Fruit fly (Drosophila melanogaster) whole organism, embryonic: ENCODE data around the gene AsnRS.

Experiments
- B-H1 ChIP-seq: fragments of 200-800 bp; sonication (Bioruptor generic); IDR thresholded peaks from 3 replicates; pipeline ENCODE4 v1.3.6; 2022; ENCODE audit warnings: missing biosample characterization, missing genetic modification characterization
- BEAF-32 ChIP-seq: fragments of 200-800 bp; sonication (Bioruptor generic); optimal IDR thresholded peaks from 3 replicates; lab custom pipeline; 2017; ENCODE audit warnings: missing biosample characterization, missing genetic modification characterization, mild to moderate bottlenecking, moderate library complexity, missing genetic modification reagents
- CG1024 ChIP-seq: fragments of 200-800 bp; sonication (Bioruptor generic); IDR thresholded peaks from 2 replicates; pipeline ENCODE4 v1.3.6; 2022; ENCODE audit warnings: missing biosample characterization, missing genetic modification characterization
- CG10267 ChIP-seq: fragments of 200-800 bp; sonication (Bioruptor generic); optimal IDR thresholded peaks from 2 replicates; lab custom pipeline; 2018; ENCODE audit warnings: missing biosample characterization, mild to moderate bottlenecking, missing genetic modification characterization, moderate library complexity
- CG10959 ChIP-seq: fragments of 200-800 bp; sonication (Bioruptor generic); IDR thresholded peaks from 2 replicates; pipeline ENCODE4 v1.3.6; 2022; ENCODE audit warnings: missing biosample characterization, missing genetic modification characterization
- CG10979 ChIP-seq: fragments of 200-800 bp; sonication (Bioruptor generic); optimal IDR thresholded peaks from 2 replicates; lab custom pipeline; 2018; ENCODE audit warnings: missing biosample characterization, mild to moderate bottlenecking, missing genetic modification characterization, moderate library complexity
- CG15479 ChIP-seq: fragments of 200-800 bp; sonication (Bioruptor generic); optimal IDR thresholded peaks from 3 replicates; lab custom pipeline; 2019; ENCODE audit warnings: missing biosample characterization, mild to moderate bottlenecking, missing genetic modification characterization, moderate library complexity
- CG15514 ChIP-seq: fragments of 200-800 bp; sonication (Bioruptor generic); optimal IDR thresholded peaks from 3 replicates; lab custom pipeline; 2017; ENCODE audit warnings: missing biosample characterization, missing genetic modification characterization, mild to moderate bottlenecking, moderate library complexity, missing genetic modification reagents
- CG17612 ChIP-seq: fragments of 200-800 bp; sonication (Bioruptor generic); IDR thresholded peaks from 2 replicates; pipeline ENCODE4 v1.3.6; 2022; ENCODE audit warnings: missing biosample characterization, missing genetic modification characterization
- CG1832 ChIP-seq: fragments of 200-800 bp; sonication (Bioruptor generic); optimal IDR thresholded peaks from 2 replicates; lab custom pipeline; 2017; ENCODE audit warnings: missing biosample characterization, mild to moderate bottlenecking, missing genetic modification characterization, inconsistent platforms
- CG3163 ChIP-seq: fragments of 200-800 bp; sonication (Bioruptor generic); optimal IDR thresholded peaks from 3 replicates; lab custom pipeline; 2016; ENCODE audit warnings: missing biosample characterization, missing genetic modification characterization
- CG34422 ChIP-seq: fragments of 200-800 bp; sonication (Bioruptor generic); IDR thresholded peaks from 3 replicates; pipeline ENCODE4 v1.3.6; 2022; ENCODE audit warnings: missing biosample characterization, missing genetic modification characterization
- CG4854 ChIP-seq: fragments of 200-800 bp; sonication (Bioruptor generic); optimal IDR thresholded peaks from 2 replicates; lab custom pipeline; 2016; ENCODE audit warnings: missing biosample characterization, missing genetic modification characterization, inconsistent platforms
- CG6254 ChIP-seq: fragments of 200-800 bp; sonication (Bioruptor generic); optimal IDR thresholded peaks from 3 replicates; lab custom pipeline; 2017; ENCODE audit warnings: mild to moderate bottlenecking, missing biosample characterization, missing genetic modification reagents, missing genetic modification characterization
- CG7786 ChIP-seq: fragments of 200-800 bp; sonication (Bioruptor generic); optimal IDR thresholded peaks from 2 replicates; lab custom pipeline; 2016; ENCODE audit warnings: missing biosample characterization, missing genetic modification characterization
- CG8478 ChIP-seq: fragments of >200 bp; optimal IDR thresholded peaks from 2 replicates; lab custom pipeline; 2018
- CG8944 ChIP-seq: fragments of 200-800 bp; sonication (Bioruptor generic); optimal IDR thresholded peaks from 3 replicates; lab custom pipeline; 2016; ENCODE audit warnings: missing biosample characterization, missing genetic modification characterization
- CG9876 ChIP-seq: fragments of 200-800 bp; sonication (Bioruptor generic); optimal IDR thresholded peaks from 2 replicates; lab custom pipeline; 2016; ENCODE audit warnings: missing biosample characterization, missing genetic modification characterization
- CrebB ChIP-seq: fragments of 200-800 bp; sonication (Bioruptor generic); optimal IDR thresholded peaks from 3 replicates; lab custom pipeline; 2018; ENCODE audit warnings: missing biosample characterization, mild to moderate bottlenecking, missing genetic modification characterization
- Dek ChIP-seq: fragments of 200-800 bp; sonication (Bioruptor generic); optimal IDR thresholded peaks from 3 replicates; lab custom pipeline; 2019; ENCODE audit warnings: missing biosample characterization, mild to moderate bottlenecking, missing genetic modification characterization, moderate library complexity
- E2f1 ChIP-seq: fragments of 200-800 bp; sonication (Bioruptor generic); IDR thresholded peaks from 2 replicates; pipeline ENCODE4 v1.3.6; 2022; ENCODE audit warnings: missing biosample characterization, missing genetic modification characterization
- ERR ChIP-seq: fragments of 200-800 bp; sonication (Bioruptor generic); optimal IDR thresholded peaks from 2 replicates; lab custom pipeline; 2016; ENCODE audit warnings: missing biosample characterization, missing genetic modification characterization
- Lhr ChIP-seq: fragments of 200-800 bp; sonication (Bioruptor generic); optimal IDR thresholded peaks from 3 replicates; lab custom pipeline; 2017; ENCODE audit warnings: mild to moderate bottlenecking, missing biosample characterization, missing genetic modification reagents, missing genetic modification characterization
- Med ChIP-seq: fragments of 200-800 bp; sonication (Bioruptor generic); peaks from one replicate; lab custom pipeline; 2016; ENCODE audit warnings: missing biosample characterization, missing genetic modification characterization, mild to moderate bottlenecking, inconsistent platforms, moderate library complexity
- Meics ChIP-seq: fragments of 200-800 bp; sonication (Bioruptor generic); optimal IDR thresholded peaks from 2 replicates; lab custom pipeline; 2017; ENCODE audit warnings: missing biosample characterization, mild to moderate bottlenecking, missing genetic modification characterization
- Myb ChIP-seq: fragments of 200-800 bp; sonication (Bioruptor generic); optimal IDR thresholded peaks from 2 replicates; lab custom pipeline; 2016; ENCODE audit warnings: missing biosample characterization, missing genetic modification characterization
- Oaz ChIP-seq: fragments of 200-800 bp; sonication (Bioruptor generic); IDR thresholded peaks from 2 replicates; pipeline ENCODE4 v1.3.6; 2022; ENCODE audit warnings: missing biosample characterization, missing genetic modification characterization
- PHDP ChIP-seq: fragments of 200-800 bp; sonication (Bioruptor generic); optimal IDR thresholded peaks from 3 replicates; lab custom pipeline; 2018; ENCODE audit warnings: missing biosample characterization, mild to moderate bottlenecking, missing genetic modification characterization, moderate library complexity
- Ssrp ChIP-seq: fragments of 200-800 bp; sonication (Bioruptor generic); optimal IDR thresholded peaks from 2 replicates; lab custom pipeline; 2018; ENCODE audit warnings: missing biosample characterization, mild to moderate bottlenecking, missing genetic modification characterization, moderate library complexity
- Trl ChIP-seq, 3 experiments: fragments of >200 bp in 2 of 3; fragments of 200-800 bp in 1 of 3; sonication (Bioruptor generic) in 1 of 3; optimal IDR thresholded peaks; 2 replicates in 1 of 3; 3 replicates in 2 of 3; lab custom pipeline; 2016 to 2017; ENCODE audit warnings: missing biosample characterization in 1 of 3, missing genetic modification characterization in 1 of 3
- Usf ChIP-seq: fragments of 200-800 bp; sonication (Bioruptor generic); optimal IDR thresholded peaks from 2 replicates; lab custom pipeline; 2017; ENCODE audit warnings: missing genotype, missing biosample characterization, missing genetic modification characterization
- YL-1 ChIP-seq: fragments of 200-800 bp; sonication (Bioruptor generic); optimal IDR thresholded peaks from 3 replicates; lab custom pipeline; 2017; ENCODE audit warnings: missing biosample characterization, mild to moderate bottlenecking, missing genetic modification characterization
- al ChIP-seq: fragments of 200-800 bp; sonication (Bioruptor generic); IDR thresholded peaks from 2 replicates; pipeline ENCODE4 v1.3.6; 2022; ENCODE audit warnings: missing biosample characterization, missing genetic modification characterization
- dimm ChIP-seq: fragments of 200-800 bp; sonication (Bioruptor generic); IDR thresholded peaks from 2 replicates; pipeline ENCODE4 v1.3.6; 2022; ENCODE audit warnings: missing biosample characterization, missing genetic modification characterization
- eyg ChIP-seq: fragments of 200-800 bp; sonication (Bioruptor generic); optimal IDR thresholded peaks from 3 replicates; lab custom pipeline; 2016; ENCODE audit warnings: missing biosample characterization, missing genetic modification characterization
- grau ChIP-seq: fragments of 200-800 bp; optimal IDR thresholded peaks from 3 replicates; lab custom pipeline; 2019; ENCODE audit warnings: missing biosample characterization, mild to moderate bottlenecking, missing genetic modification characterization, moderate library complexity
- klu ChIP-seq: fragments of 200-800 bp; sonication (Bioruptor generic); IDR thresholded peaks from 2 replicates; pipeline ENCODE4 v1.3.6; 2022; ENCODE audit warnings: missing biosample characterization, missing genetic modification characterization
- kni ChIP-seq: fragments of 200-800 bp; sonication (Bioruptor generic); optimal IDR thresholded peaks from 3 replicates; lab custom pipeline; 2017; ENCODE audit warnings: mild to moderate bottlenecking, missing biosample characterization, missing genetic modification reagents, missing genetic modification characterization
- nerfin-1 ChIP-seq: fragments of 200-800 bp; sonication (Bioruptor generic); optimal IDR thresholded peaks from 3 replicates; lab custom pipeline; 2019; ENCODE audit warnings: missing biosample characterization, mild to moderate bottlenecking, missing genetic modification characterization, moderate library complexity
- nmo ChIP-seq: fragments of 200-800 bp; sonication (Bioruptor generic); optimal IDR thresholded peaks from 2 replicates; lab custom pipeline; 2018; ENCODE audit warnings: missing biosample characterization, mild to moderate bottlenecking, missing genetic modification characterization, moderate library complexity
- pan ChIP-seq, 4 experiments: fragments of >200 bp in 3 of 4; fragments of 200-800 bp in 1 of 4; sonication (Bioruptor generic) in 1 of 4; optimal IDR thresholded peaks in 3 of 4; IDR thresholded peaks in 1 of 4; 2 replicates each; pipeline versions ENCODE4 v1.3.6 to Lab custom; 2017 to 2022; ENCODE audit warnings: missing biosample characterization in 2 of 4, missing genetic modification characterization in 2 of 4, mixed read lengths in 1 of 4
- pfk ChIP-seq: fragments of 200-800 bp; sonication (Bioruptor generic); optimal IDR thresholded peaks from 2 replicates; lab custom pipeline; 2018; ENCODE audit warnings: missing biosample characterization, mild to moderate bottlenecking, missing genetic modification characterization, moderate library complexity
- ranshi ChIP-seq: fragments of 200-800 bp; sonication (Bioruptor generic); IDR thresholded peaks from 2 replicates; pipeline ENCODE4 v1.3.6; 2022; ENCODE audit warnings: missing biosample characterization, missing genetic modification characterization
- sc ChIP-seq, 3 experiments: fragments of >200 bp in 2 of 3; fragments of 200-800 bp in 1 of 3; sonication (Bioruptor generic) in 1 of 3; optimal IDR thresholded peaks; 2 replicates in 2 of 3; 3 replicates in 1 of 3; lab custom pipeline; 2017; ENCODE audit warnings: mild to moderate bottlenecking in 1 of 3, missing biosample characterization in 1 of 3, missing genetic modification characterization in 1 of 3, missing genetic modification reagents in 1 of 3
- ssp ChIP-seq: fragments of 200-800 bp; sonication (Bioruptor generic); IDR thresholded peaks from 2 replicates; pipeline ENCODE4 v1.3.6; 2022; ENCODE audit warnings: missing biosample characterization, missing genetic modification characterization
- tll ChIP-seq, 2 experiments: fragments of 200-800 bp in 1 of 2; fragments of >200 bp in 1 of 2; sonication (Bioruptor generic) in 1 of 2; optimal IDR thresholded peaks; 2 replicates each; lab custom pipeline; 2017 to 2019; ENCODE audit warnings: missing biosample characterization in 2 of 2, missing genetic modification characterization in 2 of 2, mild to moderate bottlenecking in 1 of 2, moderate library complexity in 1 of 2

AsnRS gene

DNA sequence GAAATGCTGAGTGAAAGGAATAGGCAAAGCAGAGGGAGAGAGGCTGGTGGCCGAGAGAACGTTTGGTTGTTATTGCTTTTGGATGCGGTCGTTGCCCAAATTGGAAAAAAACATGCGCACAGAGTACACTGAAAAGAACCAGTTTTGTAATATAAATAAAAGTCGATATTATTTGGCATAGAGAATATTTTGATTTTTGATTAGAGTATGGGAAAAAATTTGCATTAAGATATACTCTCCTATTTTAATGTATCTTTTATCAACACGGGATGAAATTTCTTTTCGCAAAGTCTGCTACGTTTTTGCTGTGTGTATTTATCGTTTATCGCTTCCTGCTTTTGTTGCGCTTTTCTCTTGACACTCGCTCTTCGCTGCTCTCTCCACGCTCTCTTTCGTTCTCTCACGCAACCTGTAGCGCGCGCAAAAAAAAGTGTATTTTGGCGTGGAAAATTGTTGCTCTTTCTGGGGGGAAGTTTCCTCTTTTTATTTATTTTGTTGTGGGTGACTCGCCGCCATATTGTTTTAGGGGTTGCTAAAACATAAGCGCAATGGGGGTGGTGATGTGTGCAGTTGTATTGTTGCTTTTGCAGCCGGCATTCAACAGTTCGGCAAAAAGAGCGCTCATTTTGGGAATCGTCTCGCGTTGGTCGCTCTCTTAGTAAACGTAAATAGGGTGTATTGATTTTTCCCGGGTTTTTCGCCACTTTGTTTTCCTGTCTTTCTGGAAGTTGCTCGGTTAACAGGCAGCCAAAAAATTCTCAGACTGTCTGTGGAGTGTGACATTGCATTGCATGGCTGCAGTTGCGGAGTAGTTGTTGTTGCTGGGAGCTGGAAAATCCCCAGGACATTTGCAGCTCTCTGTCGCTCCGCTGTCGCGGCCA is 33.4 kb upstream of the AsnRS start (continued):
- peak; percentile 95 for TF ChIP-seq CG6254 (GFP tag; lab: Kevin White, UChicago)
- TF ChIP-seq CrebB (tag; lab: Kevin White, UChicago): peak; percentile 94
- no peak for TF ChIP-seq sc (optimal IDR thresholded peaks at IDR 0.05; lab: Kevin White, UChicago)
- TF ChIP-seq sc (GFP tag; optimal IDR thresholded peaks at IDR 0.05; lab: Kevin White, UChicago): peak; percentile 91
- TF ChIP-seq CG10959: peak; percentile 91
- TF ChIP-seq B-H1 (GFP tag; lab: Robert Waterston, UW): peak; percentile 97
- peak; percentile 89 for TF ChIP-seq CG7786 (GFP tag; lab: Kevin White, UChicago)
- TF ChIP-seq CG8478: no peak
- peak; percentile 97 for TF ChIP-seq ranshi (GFP tag; lab: Robert Waterston, UW)
- peak; percentile 85 for TF ChIP-seq Lhr
- no peak for TF ChIP-seq pan (optimal IDR thresholded peaks at IDR 0.05; lab: Kevin White, UChicago)
- TF ChIP-seq pan (GFP tag; optimal IDR thresholded peaks at IDR 0.05 in 1 of 2, IDR thresholded peaks at IDR 0.05 in 1 of 2): peak in 1 of 2 experiments; percentile 99
- TF ChIP-seq nmo (GFP tag; lab: Kevin White, UChicago): peak; percentile 97
- peak; percentile 79 for TF ChIP-seq Usf (GFP tag; lab: Kevin White, UChicago)
- peak in 1 of 2 experiments; percentile 24 for TF ChIP-seq tll (GFP tag; optimal IDR thresholded peaks at IDR 0.05; lab: Kevin White, UChicago)
- TF ChIP-seq PHDP (tag; lab: Kevin White, UChicago): peak; percentile 97
- TF ChIP-seq eyg (GFP tag; lab: Kevin White, UChicago): peak; percentile 94
- TF ChIP-seq Dek (tag; lab: Kevin White, UChicago): peak; percentile 94
- peak; percentile 98 for TF ChIP-seq E2f1 (GFP tag; lab: Robert Waterston, UW)
- TF ChIP-seq pfk (GFP tag; lab: Kevin White, UChicago): no peak
- peak; percentile 90 for TF ChIP-seq ssp (GFP tag; lab: Robert Waterston, UW)
- TF ChIP-seq grau (tag; lab: Kevin White, UChicago): peak; percentile 96
- TF ChIP-seq Ssrp (tag; lab: Kevin White, UChicago): peak; percentile 97
- TF ChIP-seq CG8944: peak; percentile 91
- peak; percentile 82 to 95 for TF ChIP-seq Trl (optimal IDR thresholded peaks at IDR 0.05; lab: Kevin White, UChicago)
- TF ChIP-seq Trl (GFP tag; optimal IDR thresholded peaks at IDR 0.05; lab: Kevin White, UChicago): peak; percentile 97
- TF ChIP-seq CG9876 (GFP tag; lab: Kevin White, UChicago): peak; percentile 77
- peak; percentile 98 for TF ChIP-seq CG10979 (tag; lab: Kevin White, UChicago)
- TF ChIP-seq YL-1 (GFP tag; lab: Kevin White, UChicago): peak; percentile 82
- no peak for TF ChIP-seq CG1832 (GFP tag; lab: Kevin White, UChicago)
- TF ChIP-seq CG34422 (GFP tag; lab: Robert Waterston, UW): peak; percentile 99
- peak; percentile 92 for TF ChIP-seq ERR
- TF ChIP-seq Oaz (GFP tag; lab: Robert Waterston, UW): peak; percentile 94
- peak; percentile 92 for TF ChIP-seq CG1024 (GFP tag; lab: Robert Waterston, UW)
- peak; percentile 11 for TF ChIP-seq BEAF-32
- peak; percentile 95 for TF ChIP-seq nerfin-1 (tag; lab: Kevin White, UChicago)
- TF ChIP-seq klu (GFP tag; lab: Robert Waterston, UW): peak; percentile 92
- peak; percentile 93 for TF ChIP-seq CG15514 (GFP tag; lab: Kevin White, UChicago)
- TF ChIP-seq Med (GFP tag; lab: Kevin White, UChicago): peak; percentile 99
- TF ChIP-seq al (GFP tag; lab: Robert Waterston, UW): peak; percentile 89
- TF ChIP-seq kni (GFP tag; lab: Kevin White, UChicago): peak; percentile 73
- peak; percentile 98 for TF ChIP-seq Meics (GFP tag; lab: Kevin White, UChicago)
- TF ChIP-seq CG17612 (GFP tag; lab: Robert Waterston, UW): peak; percentile 93
- peak; percentile 81 for TF ChIP-seq CG3163 (GFP tag; lab: Kevin White, UChicago)
- TF ChIP-seq CG10267 (tag; lab: Kevin White, UChicago): peak; percentile 95
- peak; percentile 91 for TF ChIP-seq CG4854 (GFP tag; lab: Kevin White, UChicago)
- peak; percentile 91 for TF ChIP-seq dimm (GFP tag; lab: Robert Waterston, UW)
- peak; percentile 82 for TF ChIP-seq Myb (GFP tag; lab: Kevin White, UChicago)
- TF ChIP-seq CG15479 (GFP tag; lab: Kevin White, UChicago): peak; percentile 73
